Worm (Caenorhabditis elegans) whole organism, young adult: ENCODE results near the gene cest-10.

ENCODE experiments used
- B0019.2 ChIP-seq: fragments of 200-800 bp; sonication (Bioruptor generic); conservative IDR thresholded peaks from 2 replicates; pipeline ENCODE4 v1.3.6; 2022; ENCODE audit warnings: missing genetic modification reagents, missing genetic modification characterization, missing compliant biosample characterization
- B0035.1 ChIP-seq: sonication (generic microtip); optimal IDR thresholded peaks from 2 replicates; lab custom pipeline; 2016; ENCODE audit warnings: missing genetic modification characterization, mild to moderate bottlenecking, missing compliant biosample characterization, missing genotype, missing genetic modification reagents
- B0336.3 ChIP-seq: fragments of 200-800 bp; sonication (Bioruptor generic); IDR thresholded peaks from 2 replicates; pipeline ENCODE4 v1.3.6; 2022; ENCODE audit warnings: missing genetic modification characterization, missing compliant biosample characterization
- C06A6.2 ChIP-seq: fragments of 200-800 bp; sonication (Bioruptor generic); conservative IDR thresholded peaks from 2 replicates; pipeline ENCODE4 v1.3.6; 2022; ENCODE audit warnings: missing genetic modification characterization, missing compliant biosample characterization
- C17E4.6 ChIP-seq: fragments of 200-800 bp; sonication (Bioruptor generic); IDR thresholded peaks from 2 replicates; pipeline ENCODE4 v1.3.6; 2022; ENCODE audit warnings: missing genetic modification reagents, missing genetic modification characterization, missing compliant biosample characterization
- D2030.7 ChIP-seq: fragments of 200-800 bp; sonication (Bioruptor generic); IDR thresholded peaks from 2 replicates; pipeline ENCODE4 v1.3.6; 2022; ENCODE audit warnings: missing genetic modification reagents, missing genetic modification characterization, missing compliant biosample characterization
- F10E7.11 ChIP-seq: sonication (generic microtip); optimal IDR thresholded peaks from 2 replicates; lab custom pipeline; 2017; ENCODE audit warnings: mild to moderate bottlenecking, missing genetic modification characterization, moderate library complexity, missing compliant biosample characterization
- F33H1.4 ChIP-seq: fragments of 200-800 bp; sonication (Bioruptor generic); IDR thresholded peaks from 2 replicates; pipeline ENCODE4 v1.3.6; 2022; ENCODE audit warnings: missing genetic modification reagents, missing genetic modification characterization, missing compliant biosample characterization
- K12H6.12 ChIP-seq: fragments of 200-800 bp; sonication (Bioruptor generic); optimal IDR thresholded peaks from 2 replicates; lab custom pipeline; 2018; ENCODE audit warnings: mild to moderate bottlenecking, missing genetic modification characterization, missing compliant biosample characterization
- T07F8.4 ChIP-seq: sonication (generic microtip); optimal IDR thresholded peaks from 2 replicates; lab custom pipeline; 2016; ENCODE audit warnings: mild to moderate bottlenecking, missing genetic modification characterization, moderate library complexity, missing compliant biosample characterization
- Y56A3A.18 ChIP-seq: fragments of 200-800 bp; sonication (Bioruptor generic); IDR thresholded peaks from 2 replicates; pipeline ENCODE4 v1.3.6; 2022; ENCODE audit warnings: missing genetic modification reagents, missing genetic modification characterization, missing compliant biosample characterization
- Y79H2A.3 ChIP-seq: fragments of 200-800 bp; sonication (Bioruptor generic); conservative IDR thresholded peaks from 2 replicates; pipeline ENCODE4 v1.3.6; 2022; ENCODE audit warnings: missing genetic modification reagents, missing genetic modification characterization, missing compliant biosample characterization
- athp-1 ChIP-seq: sonication (generic microtip); optimal IDR thresholded peaks from 2 replicates; lab custom pipeline; 2017; ENCODE audit warnings: mild to moderate bottlenecking, missing genetic modification characterization, missing compliant biosample characterization
- attf-5 ChIP-seq: fragments of 200-800 bp; sonication (Bioruptor generic); optimal IDR thresholded peaks from 2 replicates; lab custom pipeline; 2018; ENCODE audit warnings: mild to moderate bottlenecking, missing genetic modification characterization, missing compliant biosample characterization
- bed-2 ChIP-seq: fragments of 200-800 bp; sonication (Bioruptor generic); IDR thresholded peaks from 2 replicates; pipeline ENCODE4 v1.3.6; 2022; ENCODE audit warnings: missing genetic modification reagents, missing genetic modification characterization, missing compliant biosample characterization
- ccch-3 ChIP-seq: fragments of 200-800 bp; sonication (Bioruptor generic); optimal IDR thresholded peaks from 2 replicates; lab custom pipeline; 2018; ENCODE audit warnings: mild to moderate bottlenecking, missing genetic modification characterization, missing compliant biosample characterization
- ceh-58 ChIP-seq: fragments of 200-800 bp; sonication (Bioruptor generic); IDR thresholded peaks from 2 replicates; pipeline ENCODE4 v1.3.6; 2022; ENCODE audit warnings: missing genetic modification characterization, missing compliant biosample characterization
- dpl-1 ChIP-seq: fragments of 150-350 bp; optimal IDR thresholded peaks from 2 replicates; lab custom pipeline; 2014; ENCODE audit warnings: missing biosample characterization, missing genetic modification reagents, missing genetic modification characterization
- efl-1 ChIP-seq: fragments of 150-350 bp; optimal IDR thresholded peaks from 2 replicates; lab custom pipeline; 2014; ENCODE audit warnings: missing biosample characterization, missing genetic modification reagents, missing genetic modification characterization
- egrh-3 ChIP-seq: fragments of 200-800 bp; sonication (Bioruptor generic); IDR thresholded peaks from 2 replicates; pipeline ENCODE4 v1.3.6; 2022; ENCODE audit warnings: missing genetic modification reagents, missing genetic modification characterization, missing compliant biosample characterization
- ekl-4 ChIP-seq: fragments of 200-800 bp; sonication (Bioruptor generic); IDR thresholded peaks from 2 replicates; pipeline ENCODE4 v1.3.6; 2022; ENCODE audit warnings: missing genetic modification reagents, missing genetic modification characterization, missing compliant biosample characterization
- fkh-3 ChIP-seq: sonication (generic microtip); optimal IDR thresholded peaks from 2 replicates; lab custom pipeline; 2016; ENCODE audit warnings: mild to moderate bottlenecking, missing genetic modification characterization, missing compliant biosample characterization
- hsf-1 ChIP-seq: fragments of 200-800 bp; sonication (Bioruptor generic); IDR thresholded peaks from 2 replicates; pipeline ENCODE4 v1.3.6; 2022; ENCODE audit warnings: missing genetic modification reagents, missing genetic modification characterization, missing compliant biosample characterization
- lag-1 ChIP-seq: fragments of 200-800 bp; sonication (Bioruptor generic); IDR thresholded peaks from 2 replicates; pipeline ENCODE4 v1.3.6; 2022; ENCODE audit warnings: missing genetic modification reagents, missing genetic modification characterization, missing compliant biosample characterization
- let-526 ChIP-seq: fragments of 200-800 bp; sonication (Bioruptor generic); IDR thresholded peaks from 2 replicates; pipeline ENCODE4 v1.3.6; 2022; ENCODE audit warnings: missing genetic modification reagents, missing genetic modification characterization, missing compliant biosample characterization
- lin-40 ChIP-seq: sonication (generic microtip); optimal IDR thresholded peaks from 2 replicates; lab custom pipeline; 2016; ENCODE audit warnings: missing genetic modification characterization, mild to moderate bottlenecking, missing compliant biosample characterization, missing genotype, missing genetic modification reagents
- madf-3 ChIP-seq: fragments of 200-800 bp; sonication (Bioruptor generic); IDR thresholded peaks from 2 replicates; pipeline ENCODE4 v1.3.6; 2022; ENCODE audit warnings: missing genetic modification reagents, missing genetic modification characterization, missing compliant biosample characterization
- madf-6 ChIP-seq: fragments of 200-800 bp; sonication (Bioruptor generic); IDR thresholded peaks from 2 replicates; pipeline ENCODE4 v1.3.6; 2022; ENCODE audit warnings: missing genetic modification reagents, missing genetic modification characterization, missing compliant biosample characterization
- madf-8 ChIP-seq: fragments of 200-800 bp; sonication (Bioruptor generic); conservative IDR thresholded peaks from 2 replicates; pipeline ENCODE4 v1.3.6; 2022; ENCODE audit warnings: missing genetic modification reagents, missing genetic modification characterization, missing compliant biosample characterization
- mcd-1 ChIP-seq: fragments of 200-800 bp; sonication (Bioruptor generic); IDR thresholded peaks from 2 replicates; pipeline ENCODE4 v1.3.6; 2022; ENCODE audit warnings: missing genetic modification reagents, missing genetic modification characterization, missing compliant biosample characterization
- nfya-2 ChIP-seq: fragments of 200-800 bp; sonication (Bioruptor generic); IDR thresholded peaks from 2 replicates; pipeline ENCODE4 v1.3.6; 2022; ENCODE audit warnings: missing genetic modification reagents, missing genetic modification characterization, missing compliant biosample characterization
- nhr-120 ChIP-seq: fragments of 200-800 bp; sonication (Bioruptor generic); IDR thresholded peaks from 2 replicates; pipeline ENCODE4 v1.3.6; 2022; ENCODE audit warnings: missing genetic modification characterization, missing compliant biosample characterization
- pha-4 ChIP-seq: fragments of 150-350 bp; sonication (generic microtip); optimal IDR thresholded peaks from 2 replicates; lab custom pipeline; 2014; ENCODE audit warnings: missing biosample characterization, missing genetic modification reagents, missing genetic modification characterization
- rec-8 ChIP-seq, 2 experiments: sonication (generic microtip); optimal IDR thresholded peaks; 2 replicates each; lab custom pipeline; 2016; ENCODE audit warnings: mild to moderate bottlenecking in 2 of 2, missing genetic modification characterization in 2 of 2, missing genetic modification reagents in 2 of 2, missing genotype in 2 of 2, missing biosample characterization in 1 of 2, missing compliant biosample characterization in 1 of 2, moderate library complexity in 1 of 2
- repo-1 ChIP-seq: sonication (generic microtip); optimal IDR thresholded peaks from 2 replicates; lab custom pipeline; 2017; ENCODE audit warnings: mild to moderate bottlenecking, missing genetic modification characterization, missing compliant biosample characterization
- rpc-1 ChIP-seq, 2 experiments: fragments of 150-350 bp in 1 of 2; sonication (generic microtip) in 1 of 2; optimal IDR thresholded peaks; 2 replicates each; lab custom pipeline; 2014 to 2018; ENCODE audit warnings: missing biosample characterization in 1 of 2, missing genetic modification characterization in 1 of 2, missing genetic modification reagents in 1 of 2, missing genotype in 1 of 2
- somi-1 ChIP-seq: fragments of 200-800 bp; sonication (Bioruptor generic); optimal IDR thresholded peaks from 2 replicates; lab custom pipeline; 2018; ENCODE audit warnings: mild to moderate bottlenecking, missing genetic modification characterization, missing compliant biosample characterization
- tbx-9 ChIP-seq: sonication (generic microtip); optimal IDR thresholded peaks from 2 replicates; lab custom pipeline; 2016; ENCODE audit warnings: borderline replicate concordance, missing genetic modification characterization, inconsistent platforms, missing compliant biosample characterization
- zfh-2 ChIP-seq: fragments of 200-800 bp; sonication (Bioruptor generic); conservative IDR thresholded peaks from 2 replicates; pipeline ENCODE4 v1.3.6; 2022; ENCODE audit warnings: missing genetic modification reagents, missing genetic modification characterization, missing compliant biosample characterization
- ztf-18 ChIP-seq: sonication (generic microtip); optimal IDR thresholded peaks from 2 replicates; lab custom pipeline; 2016; ENCODE audit warnings: missing genotype, mild to moderate bottlenecking, missing genetic modification characterization, missing compliant biosample characterization
- ztf-22 ChIP-seq: fragments of 200-800 bp; sonication (Bioruptor generic); optimal IDR thresholded peaks from 2 replicates; lab custom pipeline; 2018; ENCODE audit warnings: mild to moderate bottlenecking, missing genetic modification characterization, moderate library complexity, missing compliant biosample characterization

The cest-10 gene

DNA sequence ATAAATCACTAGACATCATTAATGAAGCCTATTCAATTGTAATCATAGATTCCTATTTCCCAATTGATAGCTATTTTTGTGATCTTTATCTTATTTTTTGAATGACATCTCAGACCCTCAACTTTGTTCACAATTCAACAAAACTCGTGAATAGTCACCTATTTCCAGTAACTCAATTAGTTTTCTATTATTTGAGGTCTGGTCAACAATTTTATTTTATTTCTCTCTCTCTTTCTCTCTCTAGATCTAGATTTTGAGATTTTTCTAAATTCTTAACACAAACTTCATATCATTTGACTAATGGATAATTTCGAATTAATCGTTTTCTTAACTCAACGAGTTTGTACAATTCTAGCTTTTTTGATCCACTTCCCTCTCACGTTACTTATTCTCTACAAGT lies 6.9 kb upstream of the cest-10 start, which contains the start of gene str-1:
Gene str-1, plus strand, starts transcription at position 301 of the 400 bp plus-strand sequence.
- TF ChIP-seq dpl-1 = no peak
- TF ChIP-seq ccch-3 (GFP tag; lab: Kevin White, UChicago) = no peak
- no peak for TF ChIP-seq repo-1 (tag; lab: Kevin White, UChicago)
- TF ChIP-seq C06A6.2 (GFP tag; lab: Robert Waterston, UW) = no peak
- no peak for TF ChIP-seq hsf-1 (GFP tag; lab: Robert Waterston, UW)
- TF ChIP-seq madf-6 (GFP tag; lab: Robert Waterston, UW) = no peak
- TF ChIP-seq nfya-2 (GFP tag; lab: Robert Waterston, UW) = no peak
- no peak for TF ChIP-seq F10E7.11 (tag; lab: Kevin White, UChicago)
- TF ChIP-seq T07F8.4 = no peak
- TF ChIP-seq tbx-9 (tag; lab: Kevin White, UChicago) = no peak
- TF ChIP-seq lin-40 (tag; lab: Kevin White, UChicago) = no peak
- no peak for TF ChIP-seq lag-1 (GFP tag; lab: Robert Waterston, UW)

DNA sequence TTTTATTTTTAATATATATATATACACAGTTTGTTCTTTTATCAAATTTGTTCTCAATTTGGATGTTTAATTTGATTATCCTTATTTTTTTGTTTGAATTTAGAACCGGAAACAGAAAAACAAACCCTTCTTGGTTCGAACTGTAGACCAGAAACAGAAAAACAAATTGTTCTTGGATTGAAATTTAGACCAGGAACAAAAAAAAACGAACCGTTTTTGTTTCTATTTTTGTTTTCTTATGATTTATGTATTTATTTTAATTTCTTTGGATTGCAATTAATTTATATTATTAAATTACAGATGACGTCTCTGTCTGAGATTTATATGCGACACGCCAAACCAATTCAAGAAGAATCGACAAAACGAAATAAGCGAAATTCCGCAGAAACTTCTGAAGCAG lies 5.0 kb upstream of the cest-10 start, which contains the start of gene C42D4.19:
Gene C42D4.19, plus strand, starts transcription at position 301 of the 400 bp plus-strand sequence.
- TF ChIP-seq B0035.1 (tag; lab: Kevin White, UChicago) (no peak), ztf-22 (GFP tag; lab: Kevin White, UChicago) (no peak), ztf-18 (tag; lab: Kevin White, UChicago) (no peak), F33H1.4 (GFP tag; lab: Robert Waterston, UW) (no peak)

DNA sequence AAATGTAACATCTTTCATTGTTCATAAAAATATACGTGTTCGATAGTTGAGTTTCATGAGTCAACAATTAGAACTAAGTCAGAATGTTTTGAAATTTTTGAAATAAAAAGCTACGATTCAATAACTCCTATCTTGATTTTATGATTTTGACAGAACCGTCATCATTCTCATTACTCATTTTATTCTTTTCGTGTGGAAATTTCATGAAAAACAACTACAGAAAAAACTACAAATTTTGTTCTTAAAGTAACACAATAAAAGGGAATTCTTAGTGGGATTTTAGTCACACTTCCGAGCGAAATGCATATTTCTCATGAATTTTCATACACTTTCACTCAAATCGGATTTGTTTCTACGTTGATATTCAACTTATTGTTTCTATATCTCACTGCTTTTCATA lies 3.5 kb upstream of the cest-10 start, which contains the start of gene str-44:
Gene str-44, plus strand, starts transcription at position 301 of the 400 bp plus-strand sequence.
- TF ChIP-seq B0336.3 (no peak), ekl-4 (GFP tag; lab: Robert Waterston, UW) (no peak), madf-8 (no peak), K12H6.12 (tag; lab: Kevin White, UChicago) (no peak), B0019.2 (GFP tag; lab: Robert Waterston, UW) (no peak), somi-1 (no peak), efl-1 (GFP tag; lab: Kevin White, UChicago) (no peak), Y56A3A.18 (GFP tag; lab: Robert Waterston, UW) (no peak), Y79H2A.3 (no peak), mcd-1 (no peak), lag-1 (GFP tag; lab: Robert Waterston, UW) (no peak), ztf-18 (tag; lab: Kevin White, UChicago) (no peak), attf-5 (GFP tag; lab: Kevin White, UChicago) (no peak), C17E4.6 (GFP tag; lab: Robert Waterston, UW) (no peak), fkh-3 (tag; lab: Kevin White, UChicago) (no peak), nhr-120 (no peak), dpl-1 (no peak), athp-1 (tag; lab: Kevin White, UChicago) (no peak), rec-8 (tag; optimal IDR thresholded peaks at IDR 0.05; lab: Kevin White, UChicago) (no peak), B0035.1 (tag; lab: Kevin White, UChicago) (no peak)
- TF ChIP-seq, all 124 proteins: peak for 0

DNA sequence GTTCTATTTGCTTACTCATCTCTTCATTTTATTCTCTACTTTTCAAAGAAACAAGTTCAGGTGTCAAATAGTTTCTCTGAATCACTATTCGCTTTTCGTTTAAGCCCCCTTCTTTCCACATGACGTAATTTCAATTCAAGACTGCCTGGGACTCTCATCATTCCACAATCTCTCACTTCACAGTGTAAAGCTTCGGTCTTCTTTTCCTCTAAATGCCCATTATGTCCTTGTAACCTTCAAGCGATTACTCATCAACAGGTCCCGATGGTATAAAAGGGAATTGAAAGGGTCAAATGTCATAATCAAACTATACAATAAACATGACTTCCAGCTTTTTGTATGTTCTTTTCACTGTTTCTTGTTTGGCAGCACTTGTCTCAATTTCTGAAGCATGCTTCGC lies 1.4 kb upstream of the cest-10 start, which contains the start of gene C42D4.3:
Gene C42D4.3, plus strand, starts transcription at position 298 of the 400 bp plus-strand sequence.
- TF ChIP-seq lin-40 (tag; lab: Kevin White, UChicago) (no peak), pha-4 (tag; lab: Kevin White, UChicago) (no peak), fkh-3 (tag; lab: Kevin White, UChicago) (no peak), D2030.7 (GFP tag; lab: Robert Waterston, UW) (no peak), dpl-1 (no peak), rpc-1 (optimal IDR thresholded peaks at IDR 0.05; lab: Kevin White, UChicago) (no peak), rpc-1 (tag; optimal IDR thresholded peaks at IDR 0.05; lab: Kevin White, UChicago) (no peak), Y56A3A.18 (GFP tag; lab: Robert Waterston, UW) (no peak), let-526 (GFP tag; lab: Robert Waterston, UW) (no peak), zfh-2 (GFP tag; lab: Robert Waterston, UW) (no peak), egrh-3 (GFP tag; lab: Robert Waterston, UW) (no peak), tbx-9 (tag; lab: Kevin White, UChicago) (no peak), ceh-58 (GFP tag; lab: Robert Waterston, UW) (no peak), madf-3 (GFP tag; lab: Robert Waterston, UW) (no peak), hsf-1 (GFP tag; lab: Robert Waterston, UW) (no peak), bed-2 (no peak)
- TF ChIP-seq, all 124 proteins: peak for 0
